Worm (Caenorhabditis elegans) whole organism, midembryonic: ENCODE data around the gene ugt-41.

Experiments used
- cog-1 ChIP-seq: sonication (generic microtip); optimal IDR thresholded peaks from 2 replicates; lab custom pipeline; 2016; ENCODE audit warnings: missing genetic modification characterization, missing compliant biosample characterization
- flt-1 ChIP-seq: fragments of 200-800 bp; sonication (Bioruptor generic); IDR thresholded peaks from 2 replicates; pipeline ENCODE4 v1.3.6; 2022; ENCODE audit warnings: missing genetic modification characterization, missing compliant biosample characterization
- klf-2 ChIP-seq: fragments of 200-800 bp; sonication (Bioruptor generic); conservative IDR thresholded peaks from 2 replicates; pipeline ENCODE4 v1.3.6; 2022; ENCODE audit warnings: missing genetic modification reagents, missing genetic modification characterization, missing compliant biosample characterization
- med-1 ChIP-seq: sonication (generic microtip); optimal IDR thresholded peaks from 2 replicates; lab custom pipeline; 2017; ENCODE audit warnings: missing genetic modification characterization, mild to moderate bottlenecking, missing compliant biosample characterization, antibody characterized with exemption, missing genetic modification reagents; ENCODE audit not compliant: insufficient read depth
- ref-1 ChIP-seq: fragments of 200-800 bp; sonication (Bioruptor generic); conservative IDR thresholded peaks from 2 replicates; pipeline ENCODE4 v1.3.6; 2022; ENCODE audit warnings: missing genetic modification reagents, missing genetic modification characterization, missing compliant biosample characterization
- tab-1 ChIP-seq: fragments of 200-800 bp; sonication (Bioruptor generic); IDR thresholded peaks from 2 replicates; pipeline ENCODE4 v1.3.6; 2022; ENCODE audit warnings: missing genetic modification characterization, missing compliant biosample characterization
- ztf-29 ChIP-seq: fragments of 200-800 bp; sonication (Bioruptor generic); IDR thresholded peaks from 2 replicates; pipeline ENCODE4 v1.3.6; 2022; ENCODE audit warnings: missing genetic modification reagents, missing genetic modification characterization, missing compliant biosample characterization

- no peak for TF ChIP-seq ztf-29 (GFP tag; lab: Robert Waterston, UW)
- TF ChIP-seq ref-1 (GFP tag; lab: Robert Waterston, UW): no peak
- TF ChIP-seq flt-1 (GFP tag; lab: Robert Waterston, UW): no peak
- TF ChIP-seq tab-1 (GFP tag; lab: Robert Waterston, UW): no peak
- no peak for TF ChIP-seq cog-1 (tag; lab: Kevin White, UChicago)
- TF ChIP-seq klf-2 (GFP tag; lab: Robert Waterston, UW): no peak
- TF ChIP-seq med-1 (GFP tag; lab: Kevin White, UChicago): no peak
Observed at ce11 chrV:7184549-7184948, 21.2 kb upstream of the ugt-41 start, which contains the start of gene pitr-5.
